Worm (Caenorhabditis elegans): Measurements from ENCODE around the gene srh-82.

- TF ChIP-seq ceh-82 (tag; optimal IDR thresholded peaks at IDR 0.05) = no peak
- no peak for TF ChIP-seq unc-39 (tag; optimal IDR thresholded peaks at IDR 0.05)
- TF ChIP-seq ztf-11 (tag; optimal IDR thresholded peaks at IDR 0.05) = no peak
- TF ChIP-seq nhr-12 (tag; optimal IDR thresholded peaks at IDR 0.05) = no peak
- TF ChIP-seq nhr-25 (tag; optimal IDR thresholded peaks at IDR 0.05) = no peak
These were observed 44.5 kb downstream of the srh-82 start for ce11 chrV:189436-189835.

Data from whole organism, L3 larva.